Worm (Caenorhabditis elegans): Measurements from ENCODE around the gene glb-28.
A peak's percentile ranks its signal among the peaks of the same experiment; 100 is the strongest.

glb-28 gene

ce11 chrX:15307677-15308076, 9.4 kb downstream of the glb-28 start:
- TF ChIP-seq akir-1 (GFP tag; optimal IDR thresholded peaks at IDR 0.05): no peak
- no peak for TF ChIP-seq hmg-1.2 (GFP tag; IDR thresholded peaks at IDR 0.05)
- TF ChIP-seq zfh-2 (GFP tag; conservative IDR thresholded peaks at IDR 0.05): peak; percentile 65

- TF ChIP-seq T07F8.4 (tag; optimal IDR thresholded peaks at IDR 0.05) (no peak), lsy-27 (tag; optimal IDR thresholded peaks at IDR 0.05; ENCODE audit: borderline replicate concordance, insufficient read depth) (no peak), tlf-1 (GFP tag; optimal IDR thresholded peaks at IDR 0.05) (no peak), hlh-12 (tag; optimal IDR thresholded peaks at IDR 0.05) (no peak), nhr-80 (tag; optimal IDR thresholded peaks at IDR 0.05) (no peak), tbx-9 (tag; optimal IDR thresholded peaks at IDR 0.05; ENCODE audit: borderline replicate concordance) (no peak), ztf-26 (tag; optimal IDR thresholded peaks at IDR 0.05) (no peak), nhr-27 (tag; optimal IDR thresholded peaks at IDR 0.05) (no peak), hsf-1 (GFP tag; IDR thresholded peaks at IDR 0.05) (no peak), bed-1 (GFP tag; IDR thresholded peaks at IDR 0.05) (no peak), hmg-1.2 (GFP tag; IDR thresholded peaks at IDR 0.05) (no peak), lin-35 (GFP tag; optimal IDR thresholded peaks at IDR 0.05) (no peak)
These were observed 14.2 kb downstream of the glb-28 start, which contains the start of gene ser-2 for ce11 chrX:15302863-15303262. TSS of gene ser-2 (minus strand) at chrX:15302963.

ce11 chrX:15300002-15300401, 17.0 kb downstream of the glb-28 start:
- no peak for TF ChIP-seq zim-3 (tag; optimal IDR thresholded peaks at IDR 0.05)
- TF ChIP-seq hsf-1 (GFP tag; IDR thresholded peaks at IDR 0.05): no peak
- no peak for TF ChIP-seq Y67H2A.10 (GFP tag; conservative IDR thresholded peaks at IDR 0.05)
- TF ChIP-seq rec-8 (tag; optimal IDR thresholded peaks at IDR 0.05): no peak
- no peak for TF ChIP-seq nhr-27 (tag; optimal IDR thresholded peaks at IDR 0.05)
- no peak for TF ChIP-seq zfh-2 (GFP tag; conservative IDR thresholded peaks at IDR 0.05)
- TF ChIP-seq nfyb-1 (GFP tag; IDR thresholded peaks at IDR 0.05): no peak
- no peak for TF ChIP-seq unc-130 (GFP tag; optimal IDR thresholded peaks at IDR 0.05)
- TF ChIP-seq F55B11.4 (tag; optimal IDR thresholded peaks at IDR 0.05; ENCODE audit: borderline replicate concordance, insufficient read depth): no peak
- TF ChIP-seq atf-7 (tag; optimal IDR thresholded peaks at IDR 0.05): no peak
- no peak for TF ChIP-seq dox-1 (GFP tag; IDR thresholded peaks at IDR 0.05)
- TF ChIP-seq ZK185.1 (tag; optimal IDR thresholded peaks at IDR 0.05; ENCODE audit: poor library complexity, severe bottlenecking): no peak
- no peak for TF ChIP-seq F39B2.1 (GFP tag; IDR thresholded peaks at IDR 0.05)

ce11 chrX:15297396-15297827, 19.6 kb downstream of the glb-28 start:
- peak; percentile 68; the same call in 1 of the 2 replicates for TF ChIP-seq rcor-1 (GFP tag; IDR thresholded peaks at IDR 0.05)
- TF ChIP-seq lin-26 (GFP tag; IDR thresholded peaks at IDR 0.05): peak; percentile 95
- TF ChIP-seq bed-2 (GFP tag; IDR thresholded peaks at IDR 0.05): no peak
- 0 out of 2 replicates have a peak, but pooled peaks have one; percentile 45 for TF ChIP-seq aptf-2 (GFP tag; conservative IDR thresholded peaks at IDR 0.05)
- peak; percentile 28 for TF ChIP-seq F10E7.11 (tag; optimal IDR thresholded peaks at IDR 0.05)
- TF ChIP-seq snpc-3.4 (tag; optimal IDR thresholded peaks at IDR 0.05): peak; percentile 89
- TF ChIP-seq lin-35 (GFP tag; optimal IDR thresholded peaks at IDR 0.05): peak in 1 of 3 experiments; percentile 64
- TF ChIP-seq F39B2.1 (GFP tag; IDR thresholded peaks at IDR 0.05): no peak
- TF ChIP-seq ztf-25 (GFP tag; IDR thresholded peaks at IDR 0.05): peak; percentile 81; the same call in 1 of the 2 replicates
- peak; percentile 42; the same call in 1 of the 2 replicates for TF ChIP-seq egl-44 (GFP tag; IDR thresholded peaks at IDR 0.05)
- TF ChIP-seq ama-1 (optimal IDR thresholded peaks at IDR 0.05): no peak
- TF ChIP-seq ama-1 (GFP tag; optimal IDR thresholded peaks at IDR 0.05): peak in 1 of 2 experiments; percentile 84
- TF ChIP-seq dox-1 (GFP tag; IDR thresholded peaks at IDR 0.05): peak; percentile 78
- TF ChIP-seq hmg-20 (GFP tag; IDR thresholded peaks at IDR 0.05): peak; percentile 60
- TF ChIP-seq C06A6.2 (GFP tag; conservative IDR thresholded peaks at IDR 0.05): no peak
- peak; percentile 62 for TF ChIP-seq madf-6 (GFP tag; IDR thresholded peaks at IDR 0.05)
- peak; percentile 76 for TF ChIP-seq nhr-179 (tag; optimal IDR thresholded peaks at IDR 0.05)
- peak; percentile 35 for TF ChIP-seq F49E8.2 (tag; optimal IDR thresholded peaks at IDR 0.05; ENCODE audit: insufficient read depth)
- TF ChIP-seq tlf-1 (GFP tag; optimal IDR thresholded peaks at IDR 0.05): peak; percentile 24
- peak; percentile 48 for TF ChIP-seq hlh-12 (tag; optimal IDR thresholded peaks at IDR 0.05)
- TF ChIP-seq aptf-3 (GFP tag; IDR thresholded peaks at IDR 0.05): 0 out of 2 replicates have a peak, but pooled peaks have one; percentile 6
- TF ChIP-seq ceh-79 (tag; optimal IDR thresholded peaks at IDR 0.05): peak; percentile 82
- TF ChIP-seq nhr-120 (GFP tag; IDR thresholded peaks at IDR 0.05): 0 out of 2 replicates have a peak, but pooled peaks have one; percentile 30
- TF ChIP-seq D2030.7 (GFP tag; IDR thresholded peaks at IDR 0.05): peak; percentile 85

All from whole organism, young adult.